Worm (Caenorhabditis elegans) whole organism, midembryonic: ENCODE measurements around the gene sdha-1.

Experiments
- T22C8.4 ChIP-seq: fragments of 200-800 bp; sonication (Bioruptor generic); IDR thresholded peaks from 2 replicates; pipeline ENCODE4 v1.3.6; 2022; ENCODE audit warnings: missing genetic modification characterization, missing compliant biosample characterization
- ref-1 ChIP-seq: fragments of 200-800 bp; sonication (Bioruptor generic); conservative IDR thresholded peaks from 2 replicates; pipeline ENCODE4 v1.3.6; 2022; ENCODE audit warnings: missing genetic modification reagents, missing genetic modification characterization, missing compliant biosample characterization

DNA sequence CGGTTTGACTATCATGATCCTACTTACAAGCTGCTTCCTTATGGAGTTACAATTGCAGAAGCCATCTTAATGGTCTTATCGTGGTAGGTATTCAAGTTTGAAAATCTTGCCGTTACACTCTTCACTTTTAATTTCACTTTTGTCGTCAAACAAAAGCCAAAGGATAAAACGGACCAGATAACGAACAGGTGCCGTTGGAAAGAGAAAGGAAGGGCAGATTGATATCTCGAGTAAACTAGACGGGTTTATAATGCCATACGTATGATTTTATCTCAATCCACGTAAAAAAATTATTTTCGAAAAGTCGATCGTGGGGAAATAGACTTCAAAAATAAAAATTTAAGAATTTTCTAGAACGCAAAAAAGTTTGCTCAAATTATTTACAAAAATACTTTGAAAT is 8.2 kb upstream of the sdha-1 start:
- TF ChIP-seq T22C8.4, result no peak
- TF ChIP-seq ref-1, result no peak
